Fruit fly (Drosophila melanogaster) whole organism, wandering third instar larva: Measurements from ENCODE around the gene CG7968.

ENCODE experiments used
- Abd-B ChIP-seq: fragments of >200 bp; optimal IDR thresholded peaks from 2 replicates; lab custom pipeline; 2017; ENCODE audit warnings: missing biosample characterization, missing genetic modification characterization
- Hr78 ChIP-seq: fragments of >200 bp; optimal IDR thresholded peaks from 2 replicates; lab custom pipeline; 2017; ENCODE audit warnings: missing biosample characterization, missing genetic modification characterization
- Vsx2 ChIP-seq: fragments of 200-300, 225-300 bp; sonication (Bioruptor generic); optimal IDR thresholded peaks from 2 replicates; lab custom pipeline; 2018; ENCODE audit warnings: missing biosample characterization, missing genetic modification characterization; ENCODE audit not compliant: partially characterized antibody
- br ChIP-seq: fragments of 200-800 bp; sonication (Bioruptor generic); optimal IDR thresholded peaks from 2 replicates; lab custom pipeline; 2016; ENCODE audit warnings: missing biosample characterization, missing genetic modification characterization
- lola ChIP-seq: fragments of >200 bp; optimal IDR thresholded peaks from 2 replicates; lab custom pipeline; 2017; ENCODE audit warnings: missing biosample characterization, missing genetic modification characterization
- pan ChIP-seq: fragments of >200 bp; optimal IDR thresholded peaks from 2 replicates; lab custom pipeline; 2017
- psq ChIP-seq: fragments of 200-800 bp; sonication (Bioruptor generic); optimal IDR thresholded peaks from 3 replicates; lab custom pipeline; 2017; ENCODE audit warnings: missing biosample characterization, mild to moderate bottlenecking, missing genetic modification characterization, moderate library complexity
- usp ChIP-seq: fragments of >200 bp; optimal IDR thresholded peaks from 2 replicates; lab custom pipeline; 2017; ENCODE audit warnings: missing biosample characterization, missing genetic modification characterization

DNA sequence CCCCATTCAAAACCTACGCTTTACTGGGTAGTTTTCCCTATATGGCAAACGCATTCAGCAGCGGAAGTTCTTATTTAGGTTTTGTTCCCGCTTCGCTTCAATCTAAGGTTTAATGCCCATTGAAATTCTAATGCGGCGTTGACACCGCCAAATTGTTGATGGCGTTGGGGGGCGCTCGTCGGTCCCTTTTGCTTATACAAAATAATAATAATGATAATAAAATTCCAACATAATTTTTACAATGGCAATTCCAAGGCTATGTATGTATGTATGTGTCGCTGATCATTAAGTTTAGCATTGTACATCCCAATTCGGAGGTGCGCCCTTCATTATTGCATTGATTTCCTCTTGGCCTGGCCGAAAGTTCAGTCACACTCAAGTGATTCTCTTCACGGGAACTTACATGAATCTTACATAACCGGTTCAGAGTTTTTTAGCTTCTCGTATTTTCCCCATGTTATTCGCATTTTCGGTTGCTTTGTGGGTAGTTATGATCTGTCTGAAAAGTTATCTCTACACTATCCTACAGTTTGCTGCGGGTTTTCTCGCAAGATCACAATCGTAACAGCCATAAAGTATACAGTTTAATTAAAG, 35.0 kb downstream of the CG7968 start:
- no peak for TF ChIP-seq Abd-B (GFP tag; lab: Kevin White, UChicago)
- TF ChIP-seq Hr78 (GFP tag; lab: Kevin White, UChicago), result no peak
- no peak for TF ChIP-seq pan (lab: Kevin White, UChicago)
- no peak for TF ChIP-seq br (GFP tag; lab: Kevin White, UChicago)
- no peak for TF ChIP-seq Vsx2 (GFP tag; lab: Kevin White, UChicago)
- TF ChIP-seq psq (GFP tag; lab: Kevin White, UChicago), result no peak
- TF ChIP-seq usp (GFP tag; lab: Kevin White, UChicago), result no peak
- no peak for TF ChIP-seq lola (GFP tag; lab: Kevin White, UChicago)
